Fruit fly (Drosophila melanogaster) whole organism, prepupa: Measurements from ENCODE around the gene U4-U6-60K.
A peak's percentile ranks its signal among the peaks of the same experiment; 100 is the strongest.

Source experiments
- Blimp-1 ChIP-seq: fragments of 200-800 bp; sonication (Bioruptor generic); optimal IDR thresholded peaks from 3 replicates; lab custom pipeline; 2017; ENCODE audit warnings: missing biosample characterization, missing genetic modification characterization, mild to moderate bottlenecking, moderate library complexity, missing genetic modification reagents
- CG10669 ChIP-seq: fragments of 200-800 bp; sonication (Bioruptor generic); optimal IDR thresholded peaks from 3 replicates; lab custom pipeline; 2018; ENCODE audit warnings: missing biosample characterization, mild to moderate bottlenecking, missing genetic modification characterization, moderate library complexity
- CG11294 ChIP-seq: fragments of 200-800 bp; sonication (Bioruptor generic); IDR thresholded peaks from 2 replicates; pipeline ENCODE4 v1.3.6; 2022; ENCODE audit warnings: missing biosample characterization, missing genetic modification characterization
- CG11762 ChIP-seq: fragments of 200-800 bp; sonication (Bioruptor generic); optimal IDR thresholded peaks from 3 replicates; lab custom pipeline; 2016; ENCODE audit warnings: missing biosample characterization, missing genetic modification characterization; ENCODE audit not compliant: insufficient read depth
- CG11902 ChIP-seq: fragments of 200-800 bp; sonication (Bioruptor generic); optimal IDR thresholded peaks from 3 replicates; lab custom pipeline; 2016; ENCODE audit warnings: missing biosample characterization, missing genetic modification characterization
- CG15336 ChIP-seq: fragments of 200-800 bp; sonication (Bioruptor generic); IDR thresholded peaks from 2 replicates; pipeline ENCODE4 v1.3.6; 2022; ENCODE audit warnings: missing biosample characterization, missing genetic modification characterization
- CG16779 ChIP-seq: fragments of 200-800 bp; sonication (Bioruptor generic); optimal IDR thresholded peaks from 3 replicates; lab custom pipeline; 2017; ENCODE audit warnings: missing biosample characterization, mild to moderate bottlenecking, missing genetic modification characterization
- CG3032 ChIP-seq: fragments of 200-800 bp; optimal IDR thresholded peaks from 2 replicates; lab custom pipeline; 2019; ENCODE audit warnings: missing biosample characterization, mild to moderate bottlenecking, missing genetic modification characterization, moderate library complexity
- CG31627 ChIP-seq: fragments of 200-800 bp; sonication (Bioruptor generic); optimal IDR thresholded peaks from 3 replicates; lab custom pipeline; 2016; ENCODE audit warnings: missing biosample characterization, missing genetic modification characterization
- CG32006 ChIP-seq: fragments of 200-800 bp; sonication (Bioruptor generic); optimal IDR thresholded peaks from 3 replicates; lab custom pipeline; 2017; ENCODE audit warnings: missing biosample characterization, mild to moderate bottlenecking, missing genetic modification characterization
- CG34406 ChIP-seq: fragments of 200-800 bp; sonication (Bioruptor generic); optimal IDR thresholded peaks from 3 replicates; lab custom pipeline; 2016; ENCODE audit warnings: missing biosample characterization, missing genetic modification characterization
- CG3919 ChIP-seq: fragments of 200-800 bp; sonication (Bioruptor generic); optimal IDR thresholded peaks from 3 replicates; lab custom pipeline; 2016; ENCODE audit warnings: missing biosample characterization, missing genetic modification characterization
- CG6163 ChIP-seq: fragments of 200-800 bp; sonication (Bioruptor generic); IDR thresholded peaks from 3 replicates; pipeline ENCODE4 v1.3.6; 2022; ENCODE audit warnings: missing biosample characterization, missing genetic modification characterization
- CG6276 ChIP-seq: fragments of 200-800 bp; sonication (Bioruptor generic); optimal IDR thresholded peaks from 2 replicates; lab custom pipeline; 2017; ENCODE audit warnings: missing biosample characterization, mild to moderate bottlenecking, missing genetic modification characterization
- CG6792 ChIP-seq: fragments of 200-800 bp; sonication (Bioruptor generic); optimal IDR thresholded peaks from 3 replicates; lab custom pipeline; 2016; ENCODE audit warnings: missing biosample characterization, missing genetic modification characterization
- CG6808 ChIP-seq: fragments of 200-800 bp; sonication (Bioruptor generic); optimal IDR thresholded peaks from 3 replicates; lab custom pipeline; 2017; ENCODE audit warnings: missing biosample characterization, missing genetic modification characterization, mild to moderate bottlenecking, moderate library complexity, missing genetic modification reagents
- CG6854 ChIP-seq: fragments of 200-800 bp; sonication (Bioruptor generic); optimal IDR thresholded peaks from 2 replicates; lab custom pipeline; 2017; ENCODE audit warnings: missing biosample characterization, mild to moderate bottlenecking, missing genetic modification characterization
- CG7368 ChIP-seq: fragments of 200-800 bp; sonication (Bioruptor generic); optimal IDR thresholded peaks from 3 replicates; lab custom pipeline; 2016; ENCODE audit warnings: missing biosample characterization, missing genetic modification characterization
- CG8119 ChIP-seq: fragments of 200-800 bp; sonication (Bioruptor generic); IDR thresholded peaks from 3 replicates; pipeline ENCODE4 v1.3.6; 2022; ENCODE audit warnings: missing biosample characterization, missing genetic modification characterization
- CG8319 ChIP-seq: fragments of 200-800 bp; sonication (Bioruptor generic); optimal IDR thresholded peaks from 3 replicates; lab custom pipeline; 2016; ENCODE audit warnings: missing biosample characterization, missing genetic modification characterization
- CG8632 ChIP-seq: fragments of 200-800 bp; sonication (Bioruptor generic); optimal IDR thresholded peaks from 3 replicates; lab custom pipeline; 2016; ENCODE audit warnings: missing biosample characterization, missing genetic modification characterization
- CG9139 ChIP-seq: fragments of 200-800 bp; sonication (Bioruptor generic); optimal IDR thresholded peaks from 3 replicates; lab custom pipeline; 2017; ENCODE audit warnings: missing biosample characterization, mild to moderate bottlenecking, missing genetic modification characterization
- Eip75B ChIP-seq: fragments of 200-800 bp; sonication (Bioruptor generic); optimal IDR thresholded peaks from 3 replicates; lab custom pipeline; 2016; ENCODE audit warnings: missing biosample characterization, missing genetic modification characterization
- Eip78C ChIP-seq: fragments of 200-800 bp; sonication (Bioruptor generic); peaks from one replicate; lab custom pipeline; 2016; ENCODE audit warnings: missing biosample characterization, missing genetic modification characterization
- Eip93F ChIP-seq: fragments of 200-800 bp; sonication (Bioruptor generic); optimal IDR thresholded peaks from 2 replicates; lab custom pipeline; 2016; ENCODE audit warnings: missing biosample characterization, mild to moderate bottlenecking, missing genetic modification characterization
- Ets21C ChIP-seq: fragments of 200-800 bp; sonication (Bioruptor generic); optimal IDR thresholded peaks from 3 replicates; lab custom pipeline; 2016; ENCODE audit warnings: missing biosample characterization, missing genetic modification characterization
- Ets96B ChIP-seq: fragments of 200-800 bp; optimal IDR thresholded peaks from 2 replicates; lab custom pipeline; 2019; ENCODE audit warnings: missing biosample characterization, mild to moderate bottlenecking, missing genetic modification characterization, moderate library complexity
- Gug ChIP-seq: fragments of 200-800 bp; sonication (Bioruptor generic); IDR thresholded peaks from 2 replicates; pipeline ENCODE4 v1.3.6; 2022; ENCODE audit warnings: missing biosample characterization, missing genetic modification characterization
- Hr39 ChIP-seq: fragments of 200-800 bp; sonication (Bioruptor generic); optimal IDR thresholded peaks from 2 replicates; lab custom pipeline; 2016; ENCODE audit warnings: missing biosample characterization, missing genetic modification characterization
- Hr4 ChIP-seq: fragments of 200-800 bp; sonication (Bioruptor generic); optimal IDR thresholded peaks from 3 replicates; lab custom pipeline; 2016; ENCODE audit warnings: missing biosample characterization, missing genetic modification characterization
- Lpt ChIP-seq: fragments of 200-800 bp; sonication (Bioruptor generic); optimal IDR thresholded peaks from 3 replicates; lab custom pipeline; 2016; ENCODE audit warnings: missing biosample characterization, missing genetic modification characterization
- Met ChIP-seq: fragments of 200-800 bp; sonication (Bioruptor generic); optimal IDR thresholded peaks from 3 replicates; lab custom pipeline; 2016; ENCODE audit warnings: missing biosample characterization, missing genetic modification characterization
- OdsH ChIP-seq: fragments of 200-800 bp; sonication (Bioruptor generic); optimal IDR thresholded peaks from 3 replicates; lab custom pipeline; 2016; ENCODE audit warnings: missing biosample characterization, missing genetic modification characterization
- Smox ChIP-seq: fragments of 200-800 bp; sonication (Bioruptor generic); optimal IDR thresholded peaks from 3 replicates; lab custom pipeline; 2016; ENCODE audit warnings: missing biosample characterization, missing genetic modification characterization
- Sox14 ChIP-seq: fragments of 200-800 bp; sonication (Bioruptor generic); optimal IDR thresholded peaks from 3 replicates; lab custom pipeline; 2016; ENCODE audit warnings: missing biosample characterization, missing genetic modification characterization
- Sox15 ChIP-seq: fragments of 200-800 bp; sonication (Bioruptor generic); optimal IDR thresholded peaks from 3 replicates; lab custom pipeline; 2016; ENCODE audit warnings: missing biosample characterization, missing genetic modification characterization
- achi ChIP-seq: fragments of 200-800 bp; sonication (Bioruptor generic); optimal IDR thresholded peaks from 3 replicates; lab custom pipeline; 2016; ENCODE audit warnings: missing biosample characterization, missing genetic modification characterization
- acj6 ChIP-seq: fragments of 200-800 bp; sonication (Bioruptor generic); optimal IDR thresholded peaks from 3 replicates; lab custom pipeline; 2016; ENCODE audit warnings: missing biosample characterization, missing genetic modification characterization
- cyc ChIP-seq: fragments of 200-800 bp; sonication (Bioruptor generic); optimal IDR thresholded peaks from 3 replicates; lab custom pipeline; 2016; ENCODE audit warnings: missing biosample characterization, missing genetic modification characterization
- dac ChIP-seq: fragments of 200-800 bp; sonication (Bioruptor generic); optimal IDR thresholded peaks from 2 replicates; lab custom pipeline; 2017; ENCODE audit warnings: missing biosample characterization, mild to moderate bottlenecking, missing genetic modification characterization
- eg ChIP-seq: fragments of 200-800 bp; sonication (Bioruptor generic); IDR thresholded peaks from 3 replicates; pipeline ENCODE4 v1.3.6; 2022; ENCODE audit warnings: missing biosample characterization, missing genetic modification characterization
- fd59A ChIP-seq: fragments of 200-800 bp; sonication (Bioruptor generic); optimal IDR thresholded peaks from 2 replicates; lab custom pipeline; 2017; ENCODE audit warnings: missing biosample characterization, mild to moderate bottlenecking, missing genetic modification characterization, missing genetic modification reagents
- fd85E ChIP-seq: fragments of 200-800 bp; sonication (Bioruptor generic); optimal IDR thresholded peaks from 3 replicates; lab custom pipeline; 2016; ENCODE audit warnings: missing biosample characterization, missing genetic modification characterization
- fkh ChIP-seq: fragments of 200-800 bp; sonication (Bioruptor generic); optimal IDR thresholded peaks from 3 replicates; lab custom pipeline; 2017; ENCODE audit warnings: missing biosample characterization, mild to moderate bottlenecking, missing genetic modification characterization, moderate library complexity
- lz ChIP-seq: fragments of 200-800 bp; sonication (Bioruptor generic); optimal IDR thresholded peaks from 3 replicates; lab custom pipeline; 2016; ENCODE audit warnings: missing biosample characterization, missing genetic modification characterization
- net ChIP-seq: fragments of 200-800 bp; sonication (Bioruptor generic); optimal IDR thresholded peaks from 3 replicates; lab custom pipeline; 2016; ENCODE audit warnings: missing biosample characterization, missing genetic modification characterization
- pdm3 ChIP-seq: fragments of 200-800 bp; sonication (Bioruptor generic); optimal IDR thresholded peaks from 3 replicates; lab custom pipeline; 2016; ENCODE audit warnings: missing biosample characterization, missing genetic modification characterization
- salr ChIP-seq, 2 experiments: fragments of 200-800 bp; sonication (Bioruptor generic); optimal IDR thresholded peaks; 3 replicates each; lab custom pipeline; 2016 to 2018; ENCODE audit warnings: missing biosample characterization in 2 of 2, missing genetic modification characterization in 2 of 2, mild to moderate bottlenecking in 1 of 2
- spab ChIP-seq: fragments of 200-800 bp; sonication (Bioruptor generic); optimal IDR thresholded peaks from 2 replicates; lab custom pipeline; 2017; ENCODE audit warnings: missing biosample characterization, mild to moderate bottlenecking, missing genetic modification characterization, missing genetic modification reagents
- ss ChIP-seq, 2 experiments: fragments of 200-800 bp; sonication (Bioruptor generic); optimal IDR thresholded peaks; 2 replicates in 1 of 2; 3 replicates in 1 of 2; lab custom pipeline; 2017 to 2018; ENCODE audit warnings: mild to moderate bottlenecking in 2 of 2, missing biosample characterization in 2 of 2, missing genetic modification characterization in 2 of 2, moderate library complexity in 1 of 2
- svp ChIP-seq: fragments of 200-800 bp; sonication (Bioruptor generic); peaks from one replicate; lab custom pipeline; 2016; ENCODE audit warnings: missing biosample characterization, missing genetic modification characterization
- topi ChIP-seq: fragments of 200-800 bp; sonication (Bioruptor generic); optimal IDR thresholded peaks from 3 replicates; lab custom pipeline; 2016; ENCODE audit warnings: missing biosample characterization, missing genetic modification characterization

U4-U6-60K gene

DNA sequence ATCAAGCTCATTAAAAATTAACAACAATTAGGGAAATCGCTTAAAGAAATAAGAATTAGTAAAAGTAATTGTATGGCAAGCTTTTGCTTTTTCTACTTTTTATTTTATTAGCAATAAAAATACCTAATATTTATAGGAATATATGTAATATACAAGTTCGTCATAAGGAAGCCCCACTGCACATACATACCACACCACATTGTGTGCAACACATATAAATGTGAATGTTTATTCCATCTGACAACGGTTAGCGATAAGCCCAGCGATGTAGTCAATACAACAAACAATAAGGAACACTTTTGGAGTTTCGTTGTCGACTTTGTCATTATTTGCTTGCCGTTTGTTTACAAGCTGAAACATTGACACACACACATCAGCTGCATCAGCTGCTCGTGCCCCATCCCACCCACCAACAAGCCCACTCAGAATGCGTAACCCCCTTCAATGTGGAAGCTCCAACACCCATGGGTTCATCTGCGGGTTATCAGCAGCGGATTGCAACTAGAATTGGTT is 28.4 kb downstream of the U4-U6-60K start:
- TF ChIP-seq Lpt (GFP tag; lab: Kevin White, UChicago) (peak; percentile 28), dac (GFP tag; lab: Kevin White, UChicago) (no peak), Eip93F (GFP tag; lab: Kevin White, UChicago) (peak; percentile 49), Hr4 (peak; percentile 62), fkh (GFP tag; lab: Kevin White, UChicago) (peak; percentile 96), CG11762 (GFP tag; lab: Kevin White, UChicago) (peak; percentile 31), CG16779 (no peak), CG6854 (GFP tag; lab: Kevin White, UChicago) (peak; percentile 84), CG9139 (GFP tag; lab: Kevin White, UChicago) (peak; percentile 68), Smox (GFP tag; lab: Kevin White, UChicago) (peak; percentile 66), lz (GFP tag; lab: Kevin White, UChicago) (peak; percentile 48), ss (GFP tag; optimal IDR thresholded peaks at IDR 0.05; lab: Kevin White, UChicago) (peak in 1 of 2 experiments; percentile 80), cyc (GFP tag; lab: Kevin White, UChicago) (peak; percentile 45), Gug (no peak; the same call in none of the 2 replicates), CG6808 (peak; percentile 70), CG6276 (GFP tag; lab: Kevin White, UChicago) (peak; percentile 50), CG32006 (GFP tag; lab: Kevin White, UChicago) (peak; percentile 66), CG11902 (GFP tag; lab: Kevin White, UChicago) (no peak), CG3032 (tag; lab: Kevin White, UChicago) (peak; percentile 3), CG6792 (peak; percentile 63), CG6163 (GFP tag; lab: Robert Waterston, UW) (peak; percentile 64; the same call in 2 of the 3 replicates), achi (GFP tag; lab: Kevin White, UChicago) (peak; percentile 49), eg (GFP tag; lab: Robert Waterston, UW) (peak; percentile 45; the same call in 2 of the 3 replicates), acj6 (GFP tag; lab: Kevin White, UChicago) (no peak), CG3919 (GFP tag; lab: Kevin White, UChicago) (peak; percentile 56), CG31627 (GFP tag; lab: Kevin White, UChicago) (peak; percentile 43), CG7368 (GFP tag; lab: Kevin White, UChicago) (peak; percentile 72), salr (GFP tag; optimal IDR thresholded peaks at IDR 0.05; lab: Kevin White, UChicago) (peak; percentile 45 to 63), fd85E (peak; percentile 44), Ets21C (GFP tag; lab: Kevin White, UChicago) (peak; percentile 2), Sox15 (GFP tag; lab: Kevin White, UChicago) (no peak), Hr39 (GFP tag; lab: Kevin White, UChicago) (peak; percentile 34), OdsH (GFP tag; lab: Kevin White, UChicago) (peak; percentile 47), spab (GFP tag; lab: Kevin White, UChicago) (no peak), CG11294 (no peak; the same call in none of the 2 replicates), Sox14 (peak; percentile 40), Eip78C (GFP tag; lab: Kevin White, UChicago) (peak; percentile 70), Eip75B (GFP tag; lab: Kevin White, UChicago) (peak; percentile 54), CG8319 (GFP tag; lab: Kevin White, UChicago) (no peak), CG10669 (GFP tag; lab: Kevin White, UChicago) (peak; percentile 50), CG8632 (GFP tag; lab: Kevin White, UChicago) (peak; percentile 69), CG8119 (GFP tag; lab: Robert Waterston, UW) (peak; percentile 57; the same call in 2 of the 3 replicates), fd59A (no peak), svp (peak; percentile 87), CG34406 (GFP tag; lab: Kevin White, UChicago) (peak; percentile 47), pdm3 (GFP tag; lab: Kevin White, UChicago) (peak; percentile 54), Ets96B (tag; lab: Kevin White, UChicago) (peak; percentile 21), topi (GFP tag; lab: Kevin White, UChicago) (peak; percentile 53), net (GFP tag; lab: Kevin White, UChicago) (peak; percentile 51), Met (peak; percentile 70), CG15336 (GFP tag; lab: Robert Waterston, UW) (peak; percentile 53; the same call in 1 of the 2 replicates), Blimp-1 (GFP tag; lab: Kevin White, UChicago) (peak; percentile 44)
